Worm (Caenorhabditis elegans): ENCODE measurements around the gene Y105C5B.8.

DNA sequence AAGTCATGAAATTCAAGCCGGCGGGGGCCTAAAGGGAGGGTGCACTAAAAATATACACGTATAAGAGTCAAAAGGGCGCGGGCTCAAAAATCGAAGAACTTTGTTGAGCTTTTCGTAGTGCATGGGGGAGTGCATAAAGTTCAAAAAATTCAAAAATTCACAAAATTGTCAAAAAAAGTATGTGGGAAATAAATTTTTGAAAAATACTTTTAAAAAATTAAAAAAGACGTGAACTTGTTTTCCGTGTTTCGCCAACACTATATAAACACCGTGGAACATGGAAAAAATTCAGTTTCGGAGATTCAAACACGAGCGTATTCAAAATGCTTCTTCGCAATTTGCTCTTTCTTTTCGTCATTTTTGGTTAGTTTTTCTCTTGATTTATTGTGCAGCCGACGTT lies 36.2 kb upstream of the Y105C5B.8 start, which contains the start of gene Y105C5B.17:
- no peak for TF ChIP-seq zag-1 (tag; optimal IDR thresholded peaks at IDR 0.05)
- TF ChIP-seq egl-27 (tag; optimal IDR thresholded peaks at IDR 0.05): no peak
- TF ChIP-seq unc-62 (GFP tag; optimal IDR thresholded peaks at IDR 0.05): no peak
- no peak for TF ChIP-seq aha-1 (tag; optimal IDR thresholded peaks at IDR 0.05)
- no peak for TF ChIP-seq aly-2 (tag; optimal IDR thresholded peaks at IDR 0.05)
- no peak for TF ChIP-seq nhr-28 (tag; optimal IDR thresholded peaks at IDR 0.05)
- no peak for TF ChIP-seq mdl-1 (tag; optimal IDR thresholded peaks at IDR 0.05)
- TF ChIP-seq efl-1 (optimal IDR thresholded peaks at IDR 0.05): no peak
- no peak for TF ChIP-seq efl-1 (GFP tag; optimal IDR thresholded peaks at IDR 0.05 in 1 of 2)
- TF ChIP-seq nhr-77 (tag; optimal IDR thresholded peaks at IDR 0.05): no peak
- TF ChIP-seq F16B12.6 (tag; optimal IDR thresholded peaks at IDR 0.05): no peak
- no peak for TF ChIP-seq dpl-1 (GFP tag; optimal IDR thresholded peaks at IDR 0.05)
- TF ChIP-seq ama-1 (optimal IDR thresholded peaks at IDR 0.05): no peak
- no peak for TF ChIP-seq snpc-4 (tag; optimal IDR thresholded peaks at IDR 0.05)
- no peak for TF ChIP-seq fkh-10 (GFP tag; optimal IDR thresholded peaks at IDR 0.05)

Measured in whole organism, L1 larva.